Worm (Caenorhabditis elegans): ENCODE results near the gene F19C6.5.

F19C6.5 gene

ce11 chrX:9958561-9958960 lies 26.2 kb downstream of the F19C6.5 start, which contains the start of gene ZC506.1 (continued):
- no peak for TF ChIP-seq F55B11.4 (tag; optimal IDR thresholded peaks at IDR 0.05; ENCODE audit: borderline replicate concordance, insufficient read depth)
- peak; percentile 19 for TF ChIP-seq ztf-3 (GFP tag; optimal IDR thresholded peaks at IDR 0.05)
- TF ChIP-seq nfya-2 (GFP tag; IDR thresholded peaks at IDR 0.05) = no peak
- peak; percentile 79 for TF ChIP-seq repo-1 (tag; optimal IDR thresholded peaks at IDR 0.05)
- no peak for TF ChIP-seq efl-1 (GFP tag; optimal IDR thresholded peaks at IDR 0.05)
- no peak for TF ChIP-seq F57C9.4 (tag; optimal IDR thresholded peaks at IDR 0.05)
- no peak for TF ChIP-seq mel-28 (tag; optimal IDR thresholded peaks at IDR 0.05; ENCODE audit: borderline replicate concordance)
- TF ChIP-seq attf-6 (GFP tag; IDR thresholded peaks at IDR 0.05) = no peak
- no peak for TF ChIP-seq ceh-91 (GFP tag; IDR thresholded peaks at IDR 0.05)
- TF ChIP-seq aptf-3 (GFP tag; IDR thresholded peaks at IDR 0.05) = no peak
- no peak for TF ChIP-seq snpc-1.3 (tag; optimal IDR thresholded peaks at IDR 0.05; ENCODE audit: insufficient read depth)
- no peak for TF ChIP-seq ceh-40 (GFP tag; IDR thresholded peaks at IDR 0.05)
- TF ChIP-seq F37B4.10 (GFP tag; IDR thresholded peaks at IDR 0.05) = no peak
- peak; percentile 71 for TF ChIP-seq C06A6.2 (GFP tag; conservative IDR thresholded peaks at IDR 0.05)
- TF ChIP-seq nhr-27 (tag; optimal IDR thresholded peaks at IDR 0.05) = no peak
- TF ChIP-seq mes-4 (tag; optimal IDR thresholded peaks at IDR 0.05) = no peak
- peak; percentile 63 for TF ChIP-seq tbp1 (GFP tag; optimal IDR thresholded peaks at IDR 0.05)
- TF ChIP-seq nhr-179 (tag; optimal IDR thresholded peaks at IDR 0.05) = no peak
- TF ChIP-seq ztf-28 (GFP tag; IDR thresholded peaks at IDR 0.05) = no peak
- TF ChIP-seq ekl-4 (GFP tag; IDR thresholded peaks at IDR 0.05) = peak; percentile 86
- TF ChIP-seq ceh-58 (GFP tag; IDR thresholded peaks at IDR 0.05) = no peak
- no peak for TF ChIP-seq unc-130 (GFP tag; optimal IDR thresholded peaks at IDR 0.05)
- no peak for TF ChIP-seq ccch-3 (GFP tag; optimal IDR thresholded peaks at IDR 0.05)
- TF ChIP-seq atf-7 (tag; optimal IDR thresholded peaks at IDR 0.05) = peak; percentile 76
- TF ChIP-seq mxl-1 (tag; optimal IDR thresholded peaks at IDR 0.05) = no peak
- no peak for TF ChIP-seq T07F8.4 (tag; optimal IDR thresholded peaks at IDR 0.05)
- TF ChIP-seq lsy-27 (tag; optimal IDR thresholded peaks at IDR 0.05; ENCODE audit: borderline replicate concordance, insufficient read depth) = no peak
- peak; percentile 82 for TF ChIP-seq K11D2.4 (GFP tag; IDR thresholded peaks at IDR 0.05)
- TF ChIP-seq lsl-1 (GFP tag; optimal IDR thresholded peaks at IDR 0.05) = no peak
- no peak for TF ChIP-seq Y95B8A.8 (GFP tag; IDR thresholded peaks at IDR 0.05)
- TF ChIP-seq nfya-1 (tag; optimal IDR thresholded peaks at IDR 0.05; ENCODE audit: borderline replicate concordance, insufficient read depth) = no peak
- TF ChIP-seq ama-1 (optimal IDR thresholded peaks at IDR 0.05) = no peak
- no peak for TF ChIP-seq ama-1 (GFP tag; optimal IDR thresholded peaks at IDR 0.05)
- TF ChIP-seq egl-44 (GFP tag; IDR thresholded peaks at IDR 0.05) = 0 out of 2 replicates have a peak, but pooled peaks have one; percentile 37
- TF ChIP-seq F39B2.1 (GFP tag; IDR thresholded peaks at IDR 0.05) = no peak
- no peak for TF ChIP-seq unc-62 (GFP tag; optimal IDR thresholded peaks at IDR 0.05)
- TF ChIP-seq zfh-2 (GFP tag; conservative IDR thresholded peaks at IDR 0.05) = peak; percentile 89
- no peak for TF ChIP-seq sea-2 (GFP tag; IDR thresholded peaks at IDR 0.05)
- TF ChIP-seq Y67H2A.10 (GFP tag; conservative IDR thresholded peaks at IDR 0.05) = peak; percentile 42; the same call in 1 of the 2 replicates
- no peak for TF ChIP-seq B0035.1 (tag; optimal IDR thresholded peaks at IDR 0.05)
- TF ChIP-seq ets-4 (GFP tag; optimal IDR thresholded peaks at IDR 0.05) = peak; percentile 66
- TF ChIP-seq lin-54 (GFP tag; optimal IDR thresholded peaks at IDR 0.05) = peak; percentile 59
- TF ChIP-seq nhr-90 (tag; optimal IDR thresholded peaks at IDR 0.05) = peak; percentile 61
- peak; percentile 87 for TF ChIP-seq B0336.3 (GFP tag; IDR thresholded peaks at IDR 0.05)
- no peak for TF ChIP-seq ztf-25 (GFP tag; IDR thresholded peaks at IDR 0.05)
- peak; percentile 88 for TF ChIP-seq chd-7 (tag; optimal IDR thresholded peaks at IDR 0.05)
- TF ChIP-seq xnd-1 (tag; optimal IDR thresholded peaks at IDR 0.05) = no peak
- TF ChIP-seq F57A8.1 (GFP tag; optimal IDR thresholded peaks at IDR 0.05) = no peak
- TF ChIP-seq ceh-79 (tag; optimal IDR thresholded peaks at IDR 0.05) = no peak
- peak; percentile 85 for TF ChIP-seq rcor-1 (GFP tag; IDR thresholded peaks at IDR 0.05)
